Worm (Caenorhabditis elegans) whole organism, L2 larva: Measurements from ENCODE around the gene str-211.

Experiments used
- C34F6.9 ChIP-seq: fragments of 150-350 bp; optimal IDR thresholded peaks from 2 replicates; lab custom pipeline; 2014; ENCODE audit warnings: missing biosample characterization, missing genetic modification characterization
- F13H6.1 ChIP-seq: sonication (generic microtip); optimal IDR thresholded peaks from 2 replicates; lab custom pipeline; 2016; ENCODE audit warnings: missing genetic modification characterization, missing compliant biosample characterization
- ZK546.5 ChIP-seq: sonication (generic microtip); optimal IDR thresholded peaks from 2 replicates; lab custom pipeline; 2017; ENCODE audit warnings: missing biosample characterization, missing genetic modification characterization
- alr-1 ChIP-seq: fragments of 150-350 bp; optimal IDR thresholded peaks from 2 replicates; lab custom pipeline; 2014; ENCODE audit warnings: missing biosample characterization, missing genetic modification characterization
- aly-2 ChIP-seq: fragments of 150-350 bp; optimal IDR thresholded peaks from 2 replicates; lab custom pipeline; 2014; ENCODE audit warnings: missing biosample characterization, missing genetic modification characterization
- blmp-1 ChIP-seq: sonication (generic microtip); optimal IDR thresholded peaks from 2 replicates; lab custom pipeline; 2017; ENCODE audit warnings: missing genetic modification characterization, mild to moderate bottlenecking, missing compliant biosample characterization, antibody characterized with exemption, moderate library complexity; ENCODE audit not compliant: insufficient read depth
- ceh-16 ChIP-seq: fragments of 150-350 bp; optimal IDR thresholded peaks from 2 replicates; lab custom pipeline; 2014; ENCODE audit warnings: missing biosample characterization, missing genetic modification characterization
- ceh-82 ChIP-seq: fragments of 150-350 bp; optimal IDR thresholded peaks from 2 replicates; lab custom pipeline; 2014; ENCODE audit warnings: missing biosample characterization, missing genetic modification characterization
- crh-2 ChIP-seq: sonication (generic microtip); optimal IDR thresholded peaks from 2 replicates; lab custom pipeline; 2017; ENCODE audit warnings: missing biosample characterization, missing genetic modification characterization
- dmd-4 ChIP-seq: sonication (generic microtip); optimal IDR thresholded peaks from 2 replicates; lab custom pipeline; 2017; ENCODE audit warnings: missing biosample characterization, missing genetic modification characterization
- egl-27 ChIP-seq: sonication (generic microtip); optimal IDR thresholded peaks from 3 replicates; lab custom pipeline; 2017; ENCODE audit warnings: missing biosample characterization, missing genetic modification reagents, missing genetic modification characterization
- elt-1 ChIP-seq: fragments of 150-350 bp; optimal IDR thresholded peaks from 2 replicates; lab custom pipeline; 2014; ENCODE audit warnings: missing biosample characterization, missing genetic modification characterization
- elt-3 ChIP-seq: sonication (generic microtip); optimal IDR thresholded peaks from 2 replicates; lab custom pipeline; 2017; ENCODE audit warnings: missing biosample characterization, missing genetic modification characterization
- gmeb-1 ChIP-seq: fragments of 150-350 bp; optimal IDR thresholded peaks from 2 replicates; lab custom pipeline; 2014; ENCODE audit warnings: missing biosample characterization, missing genetic modification characterization
- lin-11 ChIP-seq: fragments of 150-350 bp; sonication (generic microtip); optimal IDR thresholded peaks from 2 replicates; lab custom pipeline; 2014; ENCODE audit warnings: missing biosample characterization, missing genetic modification characterization, inconsistent platforms, mixed read lengths
- lin-13 ChIP-seq: fragments of 150-350 bp; optimal IDR thresholded peaks from 2 replicates; lab custom pipeline; 2014; ENCODE audit warnings: missing biosample characterization, missing genetic modification reagents, missing genetic modification characterization
- lin-39 ChIP-seq: fragments of 150-350 bp; optimal IDR thresholded peaks from 2 replicates; lab custom pipeline; 2014; ENCODE audit warnings: missing biosample characterization, missing genetic modification reagents, missing genetic modification characterization
- nhr-10 ChIP-seq: sonication (generic microtip); optimal IDR thresholded peaks from 2 replicates; lab custom pipeline; 2017; ENCODE audit warnings: missing biosample characterization, missing genetic modification characterization
- nhr-11 ChIP-seq: fragments of 150-350 bp; optimal IDR thresholded peaks from 2 replicates; lab custom pipeline; 2014; ENCODE audit warnings: missing biosample characterization, missing genetic modification characterization
- nhr-129 ChIP-seq: fragments of 150-350 bp; optimal IDR thresholded peaks from 2 replicates; lab custom pipeline; 2014; ENCODE audit warnings: missing biosample characterization, missing genetic modification characterization
- nhr-21 ChIP-seq: fragments of 150-350 bp; optimal IDR thresholded peaks from 2 replicates; lab custom pipeline; 2014; ENCODE audit warnings: missing biosample characterization, missing genetic modification characterization
- nhr-23 ChIP-seq: fragments of 150-350 bp; optimal IDR thresholded peaks from 2 replicates; lab custom pipeline; 2014; ENCODE audit warnings: missing biosample characterization, missing genetic modification reagents, missing genetic modification characterization
- nhr-237 ChIP-seq: fragments of 150-350 bp; optimal IDR thresholded peaks from 2 replicates; lab custom pipeline; 2014; ENCODE audit warnings: missing biosample characterization, missing genetic modification characterization
- nhr-25 ChIP-seq: fragments of 150-350 bp; sonication (generic microtip); optimal IDR thresholded peaks from 3 replicates; lab custom pipeline; 2014; ENCODE audit warnings: missing biosample characterization, missing genetic modification characterization
- nhr-6 ChIP-seq: fragments of 150-350 bp; optimal IDR thresholded peaks from 2 replicates; lab custom pipeline; 2014; ENCODE audit warnings: missing biosample characterization, missing genetic modification characterization
- nhr-77 ChIP-seq: fragments of 150-350 bp; optimal IDR thresholded peaks from 2 replicates; lab custom pipeline; 2014; ENCODE audit warnings: missing biosample characterization, missing genetic modification characterization
- peb-1 ChIP-seq: fragments of 150-350 bp; optimal IDR thresholded peaks from 2 replicates; lab custom pipeline; 2014; ENCODE audit warnings: missing biosample characterization, missing genetic modification characterization
- sem-4 ChIP-seq: fragments of 150-350 bp; optimal IDR thresholded peaks from 2 replicates; lab custom pipeline; 2014; ENCODE audit warnings: missing biosample characterization, missing genetic modification reagents, missing genetic modification characterization
- skn-1 ChIP-seq: sonication (generic microtip); optimal IDR thresholded peaks from 2 replicates; lab custom pipeline; 2017; ENCODE audit warnings: missing biosample characterization, missing genetic modification characterization
- sma-9 ChIP-seq, 2 experiments: fragments of 150-350 bp in 1 of 2; sonication (generic microtip) in 1 of 2; optimal IDR thresholded peaks; 2 replicates each; lab custom pipeline; 2014 to 2016; ENCODE audit warnings: missing genetic modification characterization in 2 of 2, mild to moderate bottlenecking in 1 of 2, missing biosample characterization in 1 of 2, missing compliant biosample characterization in 1 of 2, missing genetic modification reagents in 1 of 2, moderate library complexity in 1 of 2
- unc-39 ChIP-seq: fragments of 150-350 bp; optimal IDR thresholded peaks from 2 replicates; lab custom pipeline; 2014; ENCODE audit warnings: missing biosample characterization, missing genetic modification characterization
- unc-55 ChIP-seq: fragments of 150-350 bp; sonication (generic microtip); optimal IDR thresholded peaks from 3 replicates; lab custom pipeline; 2014; ENCODE audit warnings: missing biosample characterization, missing genetic modification reagents, missing genetic modification characterization
- unc-62 ChIP-seq: fragments of 150-350 bp; optimal IDR thresholded peaks from 2 replicates; lab custom pipeline; 2014; ENCODE audit warnings: missing biosample characterization, missing genetic modification reagents, missing genetic modification characterization
- zag-1 ChIP-seq: fragments of 150-350 bp; optimal IDR thresholded peaks from 2 replicates; lab custom pipeline; 2014; ENCODE audit warnings: missing biosample characterization, missing genetic modification characterization
- ztf-4 ChIP-seq: fragments of 150-350 bp; optimal IDR thresholded peaks from 2 replicates; lab custom pipeline; 2014; ENCODE audit warnings: missing biosample characterization, missing genetic modification characterization

Gene str-211

DNA sequence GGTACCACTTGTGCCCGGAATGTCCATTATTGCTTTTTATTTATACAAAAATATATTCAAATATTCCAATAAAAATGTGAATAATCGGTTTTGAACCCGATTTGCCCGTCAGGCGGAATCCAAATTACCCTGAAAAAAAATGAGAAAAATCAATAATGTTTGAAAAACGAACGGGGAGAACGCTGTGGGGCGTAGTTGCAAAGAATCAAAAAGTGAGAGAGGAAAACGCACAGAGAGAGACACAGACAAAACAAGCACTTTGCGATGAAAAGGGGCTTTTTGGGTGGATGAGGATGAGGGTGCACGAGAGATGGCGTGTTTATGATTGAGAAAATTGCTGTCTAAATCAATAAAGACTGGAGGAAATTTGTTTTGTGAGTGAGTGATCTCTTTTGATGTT is 18.8 kb upstream of the str-211 start, which contains the start of gene tam-1:
Gene tam-1, minus strand, starts transcription at position 135 of the 400 bp plus-strand sequence.
- TF ChIP-seq nhr-23 (tag; lab: Kevin White, UChicago) (no peak), C34F6.9 (peak; percentile 40)

DNA sequence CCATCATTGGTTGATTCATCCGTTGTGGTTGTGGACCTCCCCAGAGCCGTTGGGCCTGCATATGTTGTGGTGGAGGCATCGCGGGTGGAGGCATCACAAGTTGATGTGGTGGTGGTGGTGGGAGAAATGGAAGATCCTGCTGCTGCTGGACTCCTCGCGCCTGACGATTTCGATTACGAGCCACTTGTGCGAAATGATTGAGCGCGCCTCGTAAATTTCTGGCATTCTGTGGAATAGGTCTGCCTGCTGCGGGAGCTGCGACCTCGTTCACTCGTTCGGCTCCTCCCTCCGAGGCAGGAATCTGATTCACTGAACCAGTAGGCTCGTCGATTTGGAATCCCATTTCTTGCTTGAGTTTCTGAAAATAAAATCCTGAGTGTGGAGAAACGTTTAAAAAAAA is 16.6 kb upstream of the str-211 start:
- TF ChIP-seq crh-2 (tag; lab: Kevin White, UChicago) (no peak), dmd-4 (tag; lab: Kevin White, UChicago) (no peak), C34F6.9 (no peak), nhr-10 (tag; lab: Kevin White, UChicago) (no peak)

DNA sequence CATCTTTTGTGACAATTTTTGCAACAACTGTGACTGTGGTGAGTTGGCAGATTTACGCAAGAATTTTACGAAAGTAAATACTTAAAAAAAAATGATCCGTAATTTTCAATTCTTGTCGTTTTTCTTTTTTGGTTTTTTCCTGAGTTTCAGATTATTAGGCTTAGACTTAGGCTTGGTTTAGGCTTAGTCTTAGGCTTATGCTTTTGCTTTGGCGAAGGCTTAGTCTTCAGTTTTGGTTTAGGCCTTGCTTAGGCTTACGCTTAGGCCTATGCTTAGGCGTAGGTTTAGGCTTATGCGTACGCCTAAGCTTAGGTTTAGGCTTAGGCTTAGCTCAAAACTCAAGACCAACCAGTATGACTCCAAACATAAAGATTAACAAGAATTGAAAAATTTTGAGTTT is 13.5 kb upstream of the str-211 start:
- TF ChIP-seq blmp-1 (tag; lab: Kevin White, UChicago) (no peak), F13H6.1 (no peak), C34F6.9 (no peak), alr-1 (tag; lab: Kevin White, UChicago) (no peak), nhr-23 (tag; lab: Kevin White, UChicago) (no peak), nhr-6 (tag; lab: Kevin White, UChicago) (no peak), skn-1 (tag; lab: Kevin White, UChicago) (no peak), ztf-4 (tag; lab: Kevin White, UChicago) (no peak), sma-9 (GFP tag; optimal IDR thresholded peaks at IDR 0.05; lab: Kevin White, UChicago) (no peak), sma-9 (tag; optimal IDR thresholded peaks at IDR 0.05; lab: Kevin White, UChicago) (no peak), lin-11 (tag; lab: Kevin White, UChicago) (no peak), aly-2 (tag; lab: Kevin White, UChicago) (no peak), lin-39 (no peak), nhr-129 (no peak)

DNA sequence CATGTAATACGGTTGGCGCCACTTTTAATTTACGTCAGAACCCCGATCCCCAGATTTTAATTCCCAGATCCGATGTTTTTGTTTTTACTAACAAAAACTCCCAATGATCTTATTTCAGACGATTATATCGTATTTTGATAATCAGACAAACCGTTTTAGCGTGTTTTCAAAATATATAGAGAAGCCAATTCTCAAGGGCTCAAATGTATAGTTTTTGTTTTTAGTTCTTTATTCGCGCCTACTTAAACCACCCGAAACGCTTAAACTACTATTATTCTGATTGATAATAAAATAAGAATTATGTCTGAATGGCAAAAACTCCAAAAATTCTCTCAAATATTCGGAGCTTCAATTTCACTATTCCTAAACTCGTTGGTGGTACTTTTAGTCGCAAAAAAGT is 12.4 kb upstream of the str-211 start, which contains the start of gene str-208:
Gene str-208, plus strand, starts transcription at position 301 of the 400 bp plus-strand sequence.
- TF ChIP-seq ceh-82 (tag; lab: Kevin White, UChicago) (no peak), nhr-23 (tag; lab: Kevin White, UChicago) (no peak), elt-1 (tag; lab: Kevin White, UChicago) (no peak), skn-1 (tag; lab: Kevin White, UChicago) (no peak), ZK546.5 (no peak), nhr-25 (tag; lab: Kevin White, UChicago) (no peak), elt-3 (tag; lab: Kevin White, UChicago) (no peak), sem-4 (tag; lab: Kevin White, UChicago) (no peak), ztf-4 (tag; lab: Kevin White, UChicago) (no peak), unc-62 (GFP tag; lab: Kevin White, UChicago) (no peak), unc-55 (no peak), nhr-77 (no peak), nhr-237 (tag; lab: Kevin White, UChicago) (no peak), zag-1 (tag; lab: Kevin White, UChicago) (no peak)

DNA sequence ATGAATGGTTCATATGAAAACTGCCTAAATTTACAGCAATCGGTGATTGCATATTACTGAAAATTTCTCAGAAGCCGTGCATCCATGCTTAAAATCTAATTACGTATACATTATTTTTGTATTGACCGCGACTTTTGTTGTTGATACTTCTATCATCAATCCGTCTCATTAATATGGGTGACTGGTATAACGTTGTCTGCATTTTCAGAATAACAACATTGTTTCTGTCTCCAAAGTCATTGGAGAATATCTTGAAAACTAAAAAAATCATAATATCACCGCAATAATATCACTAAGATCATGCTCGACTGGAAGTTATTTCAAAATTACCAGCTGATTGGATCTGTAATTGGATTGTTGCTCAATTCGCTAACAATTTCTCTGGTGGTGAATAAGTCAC is 7.3 kb upstream of the str-211 start, which contains the start of gene str-207:
Gene str-207, plus strand, starts transcription at position 301 of the 400 bp plus-strand sequence.
- TF ChIP-seq unc-39 (tag; lab: Kevin White, UChicago) (no peak), nhr-21 (tag; lab: Kevin White, UChicago) (no peak), gmeb-1 (no peak), blmp-1 (tag; lab: Kevin White, UChicago) (no peak), egl-27 (tag; lab: Kevin White, UChicago) (no peak), nhr-11 (tag; lab: Kevin White, UChicago) (no peak), lin-13 (GFP tag; lab: Kevin White, UChicago) (no peak), crh-2 (tag; lab: Kevin White, UChicago) (no peak), ZK546.5 (no peak), nhr-10 (tag; lab: Kevin White, UChicago) (no peak), peb-1 (tag; lab: Kevin White, UChicago) (no peak), ceh-16 (no peak), lin-39 (no peak), unc-55 (no peak)
